Fruit fly (Drosophila melanogaster): Measurements from ENCODE around the gene Ilp1.

Gene Ilp1

dm6 chr3L:9821138-9821681 is 23.0 kb downstream of the Ilp1 start:
- peak; percentile 25 for TF ChIP-seq Hr96 (GFP tag; optimal IDR thresholded peaks at IDR 0.05)
- no peak for TF ChIP-seq bab1 (GFP tag; optimal IDR thresholded peaks at IDR 0.05)
- TF ChIP-seq CG14711 (tag; optimal IDR thresholded peaks at IDR 0.05) = no peak
- TF ChIP-seq CG1620 (GFP tag; optimal IDR thresholded peaks at IDR 0.05) = no peak
- no peak for TF ChIP-seq toe (GFP tag; optimal IDR thresholded peaks at IDR 0.05)
- no peak for TF ChIP-seq pad (GFP tag; optimal IDR thresholded peaks at IDR 0.05)
- TF ChIP-seq CG11617 (GFP tag; optimal IDR thresholded peaks at IDR 0.05) = no peak
- TF ChIP-seq CG33017 (tag; optimal IDR thresholded peaks at IDR 0.05) = no peak
- TF ChIP-seq kay (GFP tag; ENCODE audit: borderline replicate concordance) = peak; percentile 61
- TF ChIP-seq cnc (optimal IDR thresholded peaks at IDR 0.05) = no peak
- TF ChIP-seq CG7101 (tag; optimal IDR thresholded peaks at IDR 0.05) = no peak
- TF ChIP-seq CG7045 (GFP tag; optimal IDR thresholded peaks at IDR 0.05) = no peak
- TF ChIP-seq Clk (GFP tag; optimal IDR thresholded peaks at IDR 0.05) = no peak
- no peak for TF ChIP-seq CG12768 (GFP tag; optimal IDR thresholded peaks at IDR 0.05)
- TF ChIP-seq Mnt (GFP tag; optimal IDR thresholded peaks at IDR 0.05) = peak; percentile 1
- no peak for TF ChIP-seq ovo (GFP tag; optimal IDR thresholded peaks at IDR 0.05)

DNA sequence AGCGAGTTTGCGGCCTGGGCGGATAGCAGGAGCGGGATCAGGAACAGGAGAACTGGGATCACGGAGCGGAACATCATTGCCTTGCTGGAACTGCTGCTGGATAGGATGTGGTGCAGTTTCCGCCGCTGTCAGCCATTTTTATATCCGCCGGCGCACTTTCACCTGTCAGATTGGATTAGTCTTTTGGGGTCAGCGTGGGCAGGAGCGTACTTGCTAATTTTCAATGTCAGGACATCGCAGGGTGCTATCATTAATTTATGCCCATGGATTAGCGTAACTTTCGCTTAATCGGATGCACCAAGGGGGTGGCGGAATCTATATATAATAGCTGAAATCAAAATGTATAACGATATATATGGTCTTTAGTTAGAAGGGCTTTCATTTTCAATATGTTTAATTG is 25.6 kb downstream of the Ilp1 start, which contains the start of gene Ilp5:
Gene Ilp5, minus strand, starts transcription at position 101 of the 400 bp plus-strand sequence.
- TF ChIP-seq pad (GFP tag; optimal IDR thresholded peaks at IDR 0.05) (no peak), kay (GFP tag; ENCODE audit: borderline replicate concordance) (no peak), tj (GFP tag; optimal IDR thresholded peaks at IDR 0.05) (no peak), ovo (GFP tag; optimal IDR thresholded peaks at IDR 0.05) (no peak), bab1 (GFP tag; optimal IDR thresholded peaks at IDR 0.05) (no peak), Crg-1 (GFP tag; optimal IDR thresholded peaks at IDR 0.05) (no peak), toe (GFP tag; optimal IDR thresholded peaks at IDR 0.05) (no peak), CG7101 (tag; optimal IDR thresholded peaks at IDR 0.05) (no peak), CG12768 (GFP tag; optimal IDR thresholded peaks at IDR 0.05) (no peak), CG5204 (GFP tag; optimal IDR thresholded peaks at IDR 0.05) (no peak), Clk (GFP tag; optimal IDR thresholded peaks at IDR 0.05) (no peak), Mnt (GFP tag; optimal IDR thresholded peaks at IDR 0.05) (no peak), cnc (optimal IDR thresholded peaks at IDR 0.05) (no peak), CG33017 (tag; optimal IDR thresholded peaks at IDR 0.05) (no peak), CG14711 (tag; optimal IDR thresholded peaks at IDR 0.05) (no peak), CG11617 (GFP tag; optimal IDR thresholded peaks at IDR 0.05) (no peak), CG7045 (GFP tag; optimal IDR thresholded peaks at IDR 0.05) (no peak), Hr96 (GFP tag; optimal IDR thresholded peaks at IDR 0.05) (no peak), cic (GFP tag; optimal IDR thresholded peaks at IDR 0.05) (no peak), CG1620 (GFP tag; optimal IDR thresholded peaks at IDR 0.05) (no peak)

DNA sequence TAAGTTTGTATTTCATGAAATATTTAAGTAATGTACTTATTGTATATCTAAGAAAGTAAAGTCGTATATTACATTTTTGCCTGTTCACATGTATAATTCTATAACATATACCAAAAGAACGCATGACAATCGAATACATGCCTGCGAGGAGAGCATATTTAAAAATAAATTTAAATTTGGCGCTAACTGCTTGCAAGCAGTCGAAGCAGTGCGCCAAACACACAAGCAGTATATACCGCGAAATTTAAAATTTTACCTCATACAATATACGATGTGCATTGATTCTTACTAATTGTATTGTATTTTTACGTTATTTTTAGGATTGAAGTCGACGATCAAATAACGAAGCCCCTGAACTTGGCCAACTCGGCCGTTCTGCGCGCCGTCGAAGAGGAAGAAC is 26.0 kb downstream of the Ilp1 start:
- TF ChIP-seq CG11617 (GFP tag; optimal IDR thresholded peaks at IDR 0.05) (no peak), Mnt (GFP tag; optimal IDR thresholded peaks at IDR 0.05) (no peak), CG33017 (tag; optimal IDR thresholded peaks at IDR 0.05) (no peak), bab1 (GFP tag; optimal IDR thresholded peaks at IDR 0.05) (no peak), cnc (optimal IDR thresholded peaks at IDR 0.05) (no peak), ovo (GFP tag; optimal IDR thresholded peaks at IDR 0.05) (no peak), Crg-1 (GFP tag; optimal IDR thresholded peaks at IDR 0.05) (no peak), CG7045 (GFP tag; optimal IDR thresholded peaks at IDR 0.05) (no peak), CG1620 (GFP tag; optimal IDR thresholded peaks at IDR 0.05) (no peak), tj (GFP tag; optimal IDR thresholded peaks at IDR 0.05) (no peak), toe (GFP tag; optimal IDR thresholded peaks at IDR 0.05) (no peak), cic (GFP tag; optimal IDR thresholded peaks at IDR 0.05) (no peak), Clk (GFP tag; optimal IDR thresholded peaks at IDR 0.05) (no peak), CG14711 (tag; optimal IDR thresholded peaks at IDR 0.05) (no peak), CG7101 (tag; optimal IDR thresholded peaks at IDR 0.05) (no peak), CG12768 (GFP tag; optimal IDR thresholded peaks at IDR 0.05) (no peak), Hr96 (GFP tag; optimal IDR thresholded peaks at IDR 0.05) (no peak), kay (GFP tag; ENCODE audit: borderline replicate concordance) (no peak)

DNA sequence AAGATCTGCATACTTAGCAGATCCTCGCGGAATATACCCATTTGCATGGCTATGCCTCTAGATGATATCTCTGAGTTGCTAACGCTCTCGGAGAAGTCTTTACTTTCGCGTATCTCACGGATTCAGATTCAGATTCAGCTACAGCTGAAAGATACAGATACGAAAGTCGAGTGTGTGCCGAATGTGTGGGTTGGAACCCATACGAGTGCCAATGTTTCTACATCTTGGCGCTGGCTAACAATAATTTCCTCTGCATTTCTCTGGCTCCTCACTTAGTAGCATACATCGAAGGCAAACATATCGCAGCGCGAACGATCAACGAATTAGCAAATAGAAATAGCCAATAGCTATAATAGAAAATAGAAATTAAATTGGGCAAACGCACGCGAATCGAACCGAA is 30.9 kb downstream of the Ilp1 start:
- TF ChIP-seq CG1620 (GFP tag; optimal IDR thresholded peaks at IDR 0.05) = no peak
- peak; percentile 78 for TF ChIP-seq kay (GFP tag; ENCODE audit: borderline replicate concordance)
- no peak for TF ChIP-seq toe (GFP tag; optimal IDR thresholded peaks at IDR 0.05)

- TF ChIP-seq pad (GFP tag; optimal IDR thresholded peaks at IDR 0.05) = no peak
- TF ChIP-seq Clk (GFP tag; optimal IDR thresholded peaks at IDR 0.05) = no peak
- TF ChIP-seq Hr96 (GFP tag; optimal IDR thresholded peaks at IDR 0.05) = no peak
These were observed 31.6 kb downstream of the Ilp1 start for dm6 chr3L:9829639-9830341.

- TF ChIP-seq CG33017 (tag; optimal IDR thresholded peaks at IDR 0.05) (no peak), cnc (optimal IDR thresholded peaks at IDR 0.05) (no peak), tj (GFP tag; optimal IDR thresholded peaks at IDR 0.05) (no peak), cic (GFP tag; optimal IDR thresholded peaks at IDR 0.05) (no peak), Hr96 (GFP tag; optimal IDR thresholded peaks at IDR 0.05) (no peak), ovo (GFP tag; optimal IDR thresholded peaks at IDR 0.05) (no peak), CG7045 (GFP tag; optimal IDR thresholded peaks at IDR 0.05) (no peak)
These were observed 33.9 kb downstream of the Ilp1 start for dm6 chr3L:9832125-9832524.
